Worm (Caenorhabditis elegans): ENCODE measurements around the gene R13H4.7.

The R13H4.7 gene

ce11 chrV:11858299-11858698 is 9.7 kb downstream of the R13H4.7 start:
- TF ChIP-seq madf-3 (GFP tag; IDR thresholded peaks at IDR 0.05) (no peak), sptf-2 (GFP tag; optimal IDR thresholded peaks at IDR 0.05) (no peak), egl-44 (GFP tag; IDR thresholded peaks at IDR 0.05) (no peak), attf-5 (GFP tag; optimal IDR thresholded peaks at IDR 0.05) (no peak), nhr-120 (GFP tag; IDR thresholded peaks at IDR 0.05) (no peak), egl-18 (GFP tag; IDR thresholded peaks at IDR 0.05) (no peak), nhr-179 (tag; optimal IDR thresholded peaks at IDR 0.05) (no peak), nhr-27 (tag; optimal IDR thresholded peaks at IDR 0.05) (no peak), C17E4.6 (GFP tag; IDR thresholded peaks at IDR 0.05) (no peak), ceh-91 (GFP tag; IDR thresholded peaks at IDR 0.05) (no peak), K12H6.12 (tag; optimal IDR thresholded peaks at IDR 0.05) (no peak), T26A5.8 (tag; optimal IDR thresholded peaks at IDR 0.05) (no peak), tbx-9 (tag; optimal IDR thresholded peaks at IDR 0.05; ENCODE audit: borderline replicate concordance) (no peak), Y56A3A.18 (GFP tag; IDR thresholded peaks at IDR 0.05) (no peak)

DNA sequence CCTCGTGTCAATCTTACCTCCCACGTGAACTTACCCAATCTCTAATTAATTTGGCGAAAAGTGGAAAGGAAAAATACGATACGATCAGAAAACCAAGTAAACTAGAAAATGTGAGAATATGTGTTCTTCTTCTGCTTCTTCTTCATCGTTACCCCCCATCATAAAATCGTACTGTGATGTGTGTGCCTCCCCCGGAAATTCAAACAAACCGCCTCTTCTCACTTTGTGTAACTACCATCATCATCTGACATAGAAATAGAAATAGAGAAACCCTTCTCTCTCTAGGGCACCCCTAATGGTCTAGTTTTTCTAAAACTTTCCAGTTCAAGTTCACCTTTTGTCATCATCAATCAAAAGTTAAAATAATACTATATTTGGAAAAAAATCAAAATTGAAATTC is 10.3 kb downstream of the R13H4.7 start:
- TF ChIP-seq lin-40 (tag; optimal IDR thresholded peaks at IDR 0.05): peak; percentile 17
- no peak for TF ChIP-seq tbp1 (GFP tag; optimal IDR thresholded peaks at IDR 0.05)

ce11 chrV:11856022-11856421 is 12.0 kb downstream of the R13H4.7 start:
- TF ChIP-seq Y95B8A.8 (GFP tag; IDR thresholded peaks at IDR 0.05) (no peak), C06A6.2 (GFP tag; conservative IDR thresholded peaks at IDR 0.05) (no peak), chd-7 (tag; optimal IDR thresholded peaks at IDR 0.05) (no peak), D2030.7 (GFP tag; IDR thresholded peaks at IDR 0.05) (no peak), ekl-4 (GFP tag; IDR thresholded peaks at IDR 0.05) (no peak), nfya-2 (GFP tag; IDR thresholded peaks at IDR 0.05) (no peak), atf-7 (tag; optimal IDR thresholded peaks at IDR 0.05) (no peak), cebp-1 (GFP tag; IDR thresholded peaks at IDR 0.05) (no peak), cebp-1 (tag; optimal IDR thresholded peaks at IDR 0.05) (no peak)

DNA sequence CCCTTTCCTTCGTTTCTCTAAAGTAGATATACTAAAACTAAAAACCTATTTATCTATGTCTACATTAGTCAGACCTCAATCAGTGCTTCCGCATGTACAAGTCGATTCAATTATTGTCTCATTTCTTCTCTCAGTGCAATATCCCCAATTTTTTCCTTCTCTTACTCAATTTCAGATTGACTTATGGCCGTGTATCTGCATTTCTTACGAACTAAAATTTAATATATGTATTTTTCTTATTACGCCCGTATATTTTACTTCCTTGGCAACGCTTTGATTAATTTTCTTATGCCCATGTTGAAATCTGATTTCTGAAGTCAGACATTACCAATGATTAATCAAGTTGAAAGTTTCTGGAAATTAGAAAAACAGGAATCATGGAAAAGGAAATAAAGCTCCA is 13.1 kb downstream of the R13H4.7 start:
- TF ChIP-seq ccch-3 (GFP tag; optimal IDR thresholded peaks at IDR 0.05) (no peak), C06A6.2 (GFP tag; conservative IDR thresholded peaks at IDR 0.05) (no peak), F49E8.2 (tag; optimal IDR thresholded peaks at IDR 0.05; ENCODE audit: insufficient read depth) (no peak), ztf-3 (GFP tag; optimal IDR thresholded peaks at IDR 0.05) (no peak), egl-44 (GFP tag; IDR thresholded peaks at IDR 0.05) (no peak), chd-7 (tag; optimal IDR thresholded peaks at IDR 0.05) (no peak), Y53F4B.3 (GFP tag; IDR thresholded peaks at IDR 0.05) (no peak), lag-1 (GFP tag; IDR thresholded peaks at IDR 0.05) (no peak), T26A5.8 (tag; optimal IDR thresholded peaks at IDR 0.05) (no peak), ceh-58 (GFP tag; IDR thresholded peaks at IDR 0.05) (no peak), rpc-1 (optimal IDR thresholded peaks at IDR 0.05) (no peak), rpc-1 (tag; optimal IDR thresholded peaks at IDR 0.05) (no peak)

DNA sequence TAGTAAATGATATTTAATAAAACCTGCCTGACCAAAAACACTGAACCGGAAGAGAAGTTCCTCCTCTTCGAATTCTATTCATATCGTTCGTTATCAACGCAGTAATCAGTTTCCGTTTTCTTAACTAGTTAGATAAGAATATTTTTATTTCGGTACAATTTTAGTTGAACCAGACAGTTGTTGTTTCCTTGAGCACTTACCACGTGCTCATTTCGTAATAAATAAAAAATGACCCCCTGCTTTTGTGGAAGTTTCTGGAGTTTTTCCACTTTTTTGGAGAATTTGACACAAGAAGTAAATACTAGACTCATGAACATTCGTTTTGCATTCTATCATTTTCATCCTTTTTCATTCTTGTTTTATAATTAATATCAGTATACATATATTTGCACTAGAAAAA is 14.3 kb downstream of the R13H4.7 start:
- TF ChIP-seq madf-6 (GFP tag; IDR thresholded peaks at IDR 0.05): no peak
- no peak for TF ChIP-seq cebp-1 (GFP tag; IDR thresholded peaks at IDR 0.05)
- TF ChIP-seq cebp-1 (tag; optimal IDR thresholded peaks at IDR 0.05): peak; percentile 76
- TF ChIP-seq cebp-2 (GFP tag; IDR thresholded peaks at IDR 0.05): no peak
- TF ChIP-seq ccch-3 (GFP tag; optimal IDR thresholded peaks at IDR 0.05): no peak
- no peak for TF ChIP-seq ama-1 (optimal IDR thresholded peaks at IDR 0.05)
- no peak for TF ChIP-seq ama-1 (GFP tag; optimal IDR thresholded peaks at IDR 0.05)

Data from whole organism, young adult.